Worm (Caenorhabditis elegans): ENCODE results near the gene M110.8.

The M110.8 gene

ce11 chrII:8220267-8220666 lies 10.9 kb upstream of the M110.8 start:
- TF ChIP-seq tbx-2 (tag; optimal IDR thresholded peaks at IDR 0.05) (no peak), pqm-1 (tag; optimal IDR thresholded peaks at IDR 0.05) (no peak), zag-1 (tag; optimal IDR thresholded peaks at IDR 0.05) (no peak), egl-27 (tag; optimal IDR thresholded peaks at IDR 0.05) (no peak), jun-1 (tag; optimal IDR thresholded peaks at IDR 0.05) (no peak), ceh-28 (tag; optimal IDR thresholded peaks at IDR 0.05) (no peak), ztf-11 (tag; optimal IDR thresholded peaks at IDR 0.05) (no peak), pha-4 (tag; optimal IDR thresholded peaks at IDR 0.05) (no peak), nhr-11 (tag; optimal IDR thresholded peaks at IDR 0.05) (no peak)

- TF ChIP-seq zag-1 (tag; optimal IDR thresholded peaks at IDR 0.05) (no peak), lin-15B (tag; optimal IDR thresholded peaks at IDR 0.05) (no peak), mml-1 (tag; optimal IDR thresholded peaks at IDR 0.05) (no peak), ZK546.5 (tag; optimal IDR thresholded peaks at IDR 0.05) (no peak)
These were observed 8.9 kb upstream of the M110.8 start for ce11 chrII:8218266-8218665.

ce11 chrII:8216922-8217321 lies 7.5 kb upstream of the M110.8 start, which contains the start of gene ifg-1:
ifg-1 (plus strand) TSS chrII:8217222.
- TF ChIP-seq lin-15B (tag; optimal IDR thresholded peaks at IDR 0.05) = no peak
- no peak for TF ChIP-seq unc-62 (GFP tag; optimal IDR thresholded peaks at IDR 0.05)
- no peak for TF ChIP-seq nhr-11 (tag; optimal IDR thresholded peaks at IDR 0.05)
- no peak for TF ChIP-seq lsy-12 (tag; optimal IDR thresholded peaks at IDR 0.05)
- TF ChIP-seq jun-1 (tag; optimal IDR thresholded peaks at IDR 0.05) = no peak
- no peak for TF ChIP-seq R02D3.7 (tag; optimal IDR thresholded peaks at IDR 0.05)
- TF ChIP-seq nhr-76 (tag; optimal IDR thresholded peaks at IDR 0.05) = no peak
- TF ChIP-seq mdl-1 (tag; optimal IDR thresholded peaks at IDR 0.05) = no peak
- TF ChIP-seq pha-4 (tag; optimal IDR thresholded peaks at IDR 0.05) = no peak
- no peak for TF ChIP-seq fos-1 (tag; optimal IDR thresholded peaks at IDR 0.05)
- TF ChIP-seq fkh-2 (tag; optimal IDR thresholded peaks at IDR 0.05) = no peak
- no peak for TF ChIP-seq eor-1 (tag; optimal IDR thresholded peaks at IDR 0.05)
- no peak for TF ChIP-seq mml-1 (tag; optimal IDR thresholded peaks at IDR 0.05)
- TF ChIP-seq ceh-82 (tag; optimal IDR thresholded peaks at IDR 0.05) = no peak
- no peak for TF ChIP-seq egl-5 (tag; optimal IDR thresholded peaks at IDR 0.05)
- TF ChIP-seq elt-1 (tag; optimal IDR thresholded peaks at IDR 0.05) = no peak
- no peak for TF ChIP-seq elt-3 (tag; optimal IDR thresholded peaks at IDR 0.05)

ce11 chrII:8216433-8216832 lies 7.1 kb upstream of the M110.8 start, which contains the start of gene M110.3:
M110.3 (minus strand) TSS chrII:8216616.
- TF ChIP-seq jun-1 (tag; optimal IDR thresholded peaks at IDR 0.05) (peak; percentile 4), sea-2 (GFP tag; optimal IDR thresholded peaks at IDR 0.05) (no peak), nhr-11 (tag; optimal IDR thresholded peaks at IDR 0.05) (no peak), lsy-12 (tag; optimal IDR thresholded peaks at IDR 0.05) (no peak), nhr-67 (tag; optimal IDR thresholded peaks at IDR 0.05) (no peak), nhr-12 (tag; optimal IDR thresholded peaks at IDR 0.05) (no peak), nhr-25 (tag; optimal IDR thresholded peaks at IDR 0.05) (no peak), unc-62 (GFP tag; optimal IDR thresholded peaks at IDR 0.05) (no peak), unc-39 (tag; optimal IDR thresholded peaks at IDR 0.05) (no peak), fos-1 (tag; optimal IDR thresholded peaks at IDR 0.05) (no peak), ceh-28 (tag; optimal IDR thresholded peaks at IDR 0.05) (peak; percentile 69), eor-1 (tag; optimal IDR thresholded peaks at IDR 0.05) (no peak), ceh-9 (tag; optimal IDR thresholded peaks at IDR 0.05) (no peak), egl-27 (tag; optimal IDR thresholded peaks at IDR 0.05) (no peak), fkh-2 (tag; optimal IDR thresholded peaks at IDR 0.05) (no peak), daf-12 (tag; optimal IDR thresholded peaks at IDR 0.05) (no peak), nhr-76 (tag; optimal IDR thresholded peaks at IDR 0.05) (no peak), ztf-4 (tag; optimal IDR thresholded peaks at IDR 0.05) (no peak), ZK546.5 (tag; optimal IDR thresholded peaks at IDR 0.05) (no peak), tbx-2 (tag; optimal IDR thresholded peaks at IDR 0.05) (no peak), lin-15B (tag; optimal IDR thresholded peaks at IDR 0.05) (peak; percentile 65), ama-1 (optimal IDR thresholded peaks at IDR 0.05) (no peak), fkh-10 (GFP tag; optimal IDR thresholded peaks at IDR 0.05) (no peak), nhr-77 (tag; optimal IDR thresholded peaks at IDR 0.05) (no peak), nhr-43 (tag; optimal IDR thresholded peaks at IDR 0.05; ENCODE audit: poor library complexity, severe bottlenecking) (no peak), nhr-28 (tag; optimal IDR thresholded peaks at IDR 0.05) (no peak), snpc-4 (tag; optimal IDR thresholded peaks at IDR 0.05) (peak; percentile 50), nfya-1 (tag; optimal IDR thresholded peaks at IDR 0.05; ENCODE audit: insufficient read depth) (peak; percentile 76), ceh-16 (tag; optimal IDR thresholded peaks at IDR 0.05) (no peak), egl-5 (tag; optimal IDR thresholded peaks at IDR 0.05) (peak; percentile 67), pqm-1 (tag; optimal IDR thresholded peaks at IDR 0.05) (no peak), mdl-1 (tag; optimal IDR thresholded peaks at IDR 0.05) (no peak), lin-39 (tag; optimal IDR thresholded peaks at IDR 0.05) (peak; percentile 70), mml-1 (tag; optimal IDR thresholded peaks at IDR 0.05) (no peak), elt-1 (tag; optimal IDR thresholded peaks at IDR 0.05) (no peak), ztf-11 (tag; optimal IDR thresholded peaks at IDR 0.05) (no peak), zag-1 (tag; optimal IDR thresholded peaks at IDR 0.05) (no peak), ceh-82 (tag; optimal IDR thresholded peaks at IDR 0.05) (no peak), hmg-11 (tag; optimal IDR thresholded peaks at IDR 0.05) (peak; percentile 71), elt-2 (tag; optimal IDR thresholded peaks at IDR 0.05) (peak; percentile 14), elt-3 (tag; optimal IDR thresholded peaks at IDR 0.05) (no peak), nhr-23 (tag; optimal IDR thresholded peaks at IDR 0.05) (peak; percentile 73), nhr-237 (tag; optimal IDR thresholded peaks at IDR 0.05) (no peak)

Data from whole organism, L3 larva.